Fruit fly (Drosophila melanogaster) whole organism, embryonic: ENCODE results near the gene Obp73a.

Source experiments
- Adf1 ChIP-seq: fragments of 200-800 bp; sonication (Bioruptor generic); IDR thresholded peaks from 2 replicates; pipeline ENCODE4 v1.3.6; 2022; ENCODE audit warnings: missing biosample characterization, missing genetic modification characterization
- Bdp1 ChIP-seq: fragments of 200-800 bp; sonication (Bioruptor generic); optimal IDR thresholded peaks from 3 replicates; lab custom pipeline; 2016; ENCODE audit warnings: missing biosample characterization, missing genetic modification characterization
- BtbVII ChIP-seq: fragments of 200-800 bp; sonication (Bioruptor generic); optimal IDR thresholded peaks from 3 replicates; lab custom pipeline; 2017; ENCODE audit warnings: missing biosample characterization, mild to moderate bottlenecking, missing genetic modification characterization
- C15 ChIP-seq: fragments of 200-800 bp; sonication (Bioruptor generic); IDR thresholded peaks from 3 replicates; pipeline ENCODE4 v1.3.6; 2022; ENCODE audit warnings: missing biosample characterization, missing genetic modification characterization
- CG15269 ChIP-seq: fragments of 200-800 bp; sonication (Bioruptor generic); optimal IDR thresholded peaks from 2 replicates; lab custom pipeline; 2018; ENCODE audit warnings: missing biosample characterization, mild to moderate bottlenecking, missing genetic modification characterization, moderate library complexity
- CG17361 ChIP-seq: fragments of 200-800 bp; sonication (Bioruptor generic); IDR thresholded peaks from 3 replicates; pipeline ENCODE4 v1.3.6; 2022; ENCODE audit warnings: missing biosample characterization, missing genetic modification characterization
- CG17802 ChIP-seq: fragments of 200-800 bp; sonication (Bioruptor generic); optimal IDR thresholded peaks from 2 replicates; lab custom pipeline; 2018; ENCODE audit warnings: missing biosample characterization, mild to moderate bottlenecking, missing genetic modification characterization, moderate library complexity
- CG17912 ChIP-seq: fragments of 200-800 bp; sonication (Bioruptor generic); optimal IDR thresholded peaks from 2 replicates; lab custom pipeline; 2018; ENCODE audit warnings: missing biosample characterization, mild to moderate bottlenecking, missing genetic modification characterization
- CG34376 ChIP-seq: fragments of 200-800 bp; sonication (Bioruptor generic); optimal IDR thresholded peaks from 2 replicates; lab custom pipeline; 2018; ENCODE audit warnings: missing biosample characterization, mild to moderate bottlenecking, missing genetic modification characterization
- CG3726 ChIP-seq: fragments of 200-800 bp; sonication (Bioruptor generic); IDR thresholded peaks from 3 replicates; pipeline ENCODE4, ENCODE4 v1.3.6; 2022; ENCODE audit warnings: missing biosample characterization, missing genetic modification characterization
- CG4617 ChIP-seq: fragments of 200-800 bp; sonication (Bioruptor generic); optimal IDR thresholded peaks from 3 replicates; lab custom pipeline; 2016; ENCODE audit warnings: missing biosample characterization, missing genetic modification characterization, borderline replicate concordance
- CG7786 ChIP-seq: fragments of 200-800 bp; sonication (Bioruptor generic); optimal IDR thresholded peaks from 2 replicates; lab custom pipeline; 2016; ENCODE audit warnings: missing biosample characterization, missing genetic modification characterization
- CG7839 ChIP-seq: fragments of 200-800 bp; sonication (Bioruptor generic); optimal IDR thresholded peaks from 3 replicates; lab custom pipeline; 2018; ENCODE audit warnings: missing biosample characterization, mild to moderate bottlenecking, missing genetic modification characterization, moderate library complexity
- CG9437 ChIP-seq: fragments of 200-800 bp; sonication (Bioruptor generic); optimal IDR thresholded peaks from 2 replicates; lab custom pipeline; 2018; ENCODE audit warnings: missing biosample characterization, mild to moderate bottlenecking, missing genetic modification characterization
- D ChIP-seq, 2 experiments: fragments of 200-800 bp in 1 of 2; fragments of >200 bp in 1 of 2; sonication (Bioruptor generic) in 1 of 2; optimal IDR thresholded peaks; 2 replicates in 1 of 2; 3 replicates in 1 of 2; lab custom pipeline; 2017; ENCODE audit warnings: mild to moderate bottlenecking in 1 of 2, missing biosample characterization in 1 of 2, missing genetic modification characterization in 1 of 2, missing genetic modification reagents in 1 of 2
- D19B ChIP-seq: fragments of 200-800 bp; sonication (Bioruptor generic); optimal IDR thresholded peaks from 2 replicates; lab custom pipeline; 2017; ENCODE audit warnings: missing biosample characterization, mild to moderate bottlenecking, missing genetic modification characterization
- E2f1 ChIP-seq: fragments of 200-800 bp; sonication (Bioruptor generic); IDR thresholded peaks from 2 replicates; pipeline ENCODE4 v1.3.6; 2022; ENCODE audit warnings: missing biosample characterization, missing genetic modification characterization
- E2f2 ChIP-seq: fragments of 200-800 bp; sonication (Bioruptor generic); IDR thresholded peaks from 2 replicates; pipeline ENCODE4 v1.3.6; 2022; ENCODE audit warnings: missing biosample characterization, missing genetic modification characterization
- ERR ChIP-seq: fragments of 200-800 bp; sonication (Bioruptor generic); optimal IDR thresholded peaks from 2 replicates; lab custom pipeline; 2016; ENCODE audit warnings: missing biosample characterization, missing genetic modification characterization
- Fer3 ChIP-seq: fragments of 200-800 bp; sonication (Bioruptor generic); optimal IDR thresholded peaks from 2 replicates; lab custom pipeline; 2018; ENCODE audit warnings: missing biosample characterization, mild to moderate bottlenecking, missing genetic modification characterization, moderate library complexity
- GATAe ChIP-seq: fragments of 200-800 bp; sonication (Bioruptor generic); conservative IDR thresholded peaks from 2 replicates; pipeline ENCODE4 v1.3.6; 2022; ENCODE audit warnings: missing biosample characterization, missing genetic modification characterization
- Gsc ChIP-seq: fragments of 200-800 bp; sonication (Bioruptor generic); IDR thresholded peaks from 2 replicates; pipeline ENCODE4 v1.3.6; 2022; ENCODE audit warnings: missing biosample characterization, missing genetic modification characterization
- Hr3 ChIP-seq: fragments of 200-800 bp; sonication (Bioruptor generic); optimal IDR thresholded peaks from 3 replicates; lab custom pipeline; 2016; ENCODE audit warnings: missing biosample characterization, missing genetic modification characterization
- Lim3 ChIP-seq: fragments of 200-800 bp; sonication (Bioruptor generic); IDR thresholded peaks from 2 replicates; pipeline ENCODE4 v1.3.6; 2022; ENCODE audit warnings: missing biosample characterization, missing genetic modification characterization
- Mes4 ChIP-seq: fragments of 200-800 bp; sonication (Bioruptor generic); optimal IDR thresholded peaks from 2 replicates; lab custom pipeline; 2016; ENCODE audit warnings: missing biosample characterization, missing genetic modification characterization
- Mrtf ChIP-seq: fragments of 200-800 bp; sonication (Bioruptor generic); IDR thresholded peaks from 3 replicates; pipeline ENCODE4 v1.3.6; 2022; ENCODE audit warnings: missing biosample characterization, missing genetic modification characterization
- NC2α ChIP-seq: fragments of 200-800 bp; sonication (Bioruptor generic); optimal IDR thresholded peaks from 2 replicates; lab custom pipeline; 2016; ENCODE audit warnings: missing biosample characterization, missing genetic modification characterization
- Oaz ChIP-seq: fragments of 200-800 bp; sonication (Bioruptor generic); IDR thresholded peaks from 2 replicates; pipeline ENCODE4 v1.3.6; 2022; ENCODE audit warnings: missing biosample characterization, missing genetic modification characterization
- Optix ChIP-seq: fragments of 200-800 bp; sonication (Bioruptor generic); IDR thresholded peaks from 3 replicates; pipeline ENCODE4 v1.3.6; 2022; ENCODE audit warnings: missing biosample characterization, missing genetic modification characterization
- Taf1 ChIP-seq: fragments of 200-800 bp; sonication (Bioruptor generic); IDR thresholded peaks from 2 replicates; pipeline ENCODE4 v1.3.6; 2022; ENCODE audit warnings: missing biosample characterization, missing genetic modification characterization
- Vsx1 ChIP-seq: fragments of 200-800 bp; sonication (Bioruptor generic); optimal IDR thresholded peaks from 2 replicates; lab custom pipeline; 2017; ENCODE audit warnings: missing biosample characterization, mild to moderate bottlenecking, missing genetic modification characterization, missing genetic modification reagents
- caup ChIP-seq: fragments of 200-800 bp; sonication (Bioruptor generic); optimal IDR thresholded peaks from 3 replicates; lab custom pipeline; 2017; ENCODE audit warnings: missing biosample characterization, mild to moderate bottlenecking, missing genetic modification characterization, moderate library complexity; ENCODE audit not compliant: severe bottlenecking
- danr ChIP-seq: fragments of 200-800 bp; sonication (Bioruptor generic); IDR thresholded peaks from 2 replicates; pipeline ENCODE4 v1.3.6; 2022; ENCODE audit warnings: missing biosample characterization, missing genetic modification characterization
- gcm ChIP-seq: fragments of 200-800 bp; sonication (Bioruptor generic); optimal IDR thresholded peaks from 2 replicates; lab custom pipeline; 2019; ENCODE audit warnings: missing biosample characterization, mild to moderate bottlenecking, missing genetic modification characterization, moderate library complexity
- grn ChIP-seq: fragments of 200-800 bp; sonication (Bioruptor generic); optimal IDR thresholded peaks from 3 replicates; lab custom pipeline; 2017; ENCODE audit warnings: missing biosample characterization, missing genetic modification characterization
- gro ChIP-seq: fragments of 200-800 bp; sonication (Bioruptor generic); optimal IDR thresholded peaks from 2 replicates; lab custom pipeline; 2016; ENCODE audit warnings: missing biosample characterization, missing genetic modification characterization
- lbe ChIP-seq: fragments of 200-800 bp; sonication (Bioruptor generic); optimal IDR thresholded peaks from 2 replicates; lab custom pipeline; 2016; ENCODE audit warnings: missing biosample characterization, mild to moderate bottlenecking, missing genetic modification characterization
- mirr ChIP-seq: fragments of 200-800 bp; sonication (Bioruptor generic); optimal IDR thresholded peaks from 3 replicates; lab custom pipeline; 2018; ENCODE audit warnings: missing biosample characterization, mild to moderate bottlenecking, missing genetic modification characterization
- phol ChIP-seq: fragments of 200-800 bp; sonication (Bioruptor generic); optimal IDR thresholded peaks from 3 replicates; lab custom pipeline; 2018; ENCODE audit warnings: missing biosample characterization, mild to moderate bottlenecking, missing genetic modification characterization, moderate library complexity
- sc ChIP-seq, 3 experiments: fragments of >200 bp in 2 of 3; fragments of 200-800 bp in 1 of 3; sonication (Bioruptor generic) in 1 of 3; optimal IDR thresholded peaks; 2 replicates in 2 of 3; 3 replicates in 1 of 3; lab custom pipeline; 2017; ENCODE audit warnings: mild to moderate bottlenecking in 1 of 3, missing biosample characterization in 1 of 3, missing genetic modification characterization in 1 of 3, missing genetic modification reagents in 1 of 3
- sens ChIP-seq: fragments of 200-800 bp; sonication (Bioruptor generic); peaks from one replicate; lab custom pipeline; 2016; ENCODE audit warnings: missing biosample characterization, missing genetic modification characterization
- ssp ChIP-seq: fragments of 200-800 bp; sonication (Bioruptor generic); IDR thresholded peaks from 2 replicates; pipeline ENCODE4 v1.3.6; 2022; ENCODE audit warnings: missing biosample characterization, missing genetic modification characterization
- stwl ChIP-seq: fragments of 200-800 bp; sonication (Bioruptor generic); optimal IDR thresholded peaks from 3 replicates; lab custom pipeline; 2018; ENCODE audit warnings: missing biosample characterization, mild to moderate bottlenecking, missing genetic modification characterization, moderate library complexity
- tna ChIP-seq: fragments of 200-800 bp; sonication (Bioruptor generic); IDR thresholded peaks from 2 replicates; pipeline ENCODE4 v1.3.6; 2022; ENCODE audit warnings: missing biosample characterization, missing genetic modification characterization; ENCODE audit not compliant: partially characterized antibody
- trem ChIP-seq: fragments of 200-800 bp; optimal IDR thresholded peaks from 3 replicates; lab custom pipeline; 2019; ENCODE audit warnings: missing biosample characterization, mild to moderate bottlenecking, missing genetic modification characterization, moderate library complexity
- ttk ChIP-seq: fragments of 200-800 bp; sonication (Bioruptor generic); IDR thresholded peaks from 2 replicates; pipeline ENCODE4 v2.1.2; 2022; ENCODE audit warnings: missing biosample characterization, missing genetic modification characterization
- vnd ChIP-seq: fragments of 200-800 bp; sonication (Bioruptor generic); IDR thresholded peaks from 3 replicates; pipeline ENCODE4 v1.3.6; 2022; ENCODE audit warnings: missing biosample characterization, missing genetic modification characterization; ENCODE audit not compliant: partially characterized antibody
- wdn ChIP-seq: fragments of 200-800 bp; sonication (Bioruptor generic); IDR thresholded peaks from 2 replicates; pipeline ENCODE4 v1.3.6; 2022; ENCODE audit warnings: missing biosample characterization, missing genetic modification characterization
- z ChIP-seq: fragments of 200-800 bp; sonication (Bioruptor generic); IDR thresholded peaks from 3 replicates; pipeline ENCODE4 v1.3.6; 2022; ENCODE audit warnings: missing biosample characterization, missing genetic modification characterization
- zf30C ChIP-seq: fragments of 200-800 bp; sonication (Bioruptor generic); optimal IDR thresholded peaks from 3 replicates; lab custom pipeline; 2018; ENCODE audit warnings: missing biosample characterization, mild to moderate bottlenecking, missing genetic modification characterization

Obp73a gene

dm6 chr3L:16984813-16985387 lies 40.7 kb downstream of the Obp73a start (continued):
- TF ChIP-seq CG17802 (tag; lab: Kevin White, UChicago) (no peak), wdn (GFP tag; lab: Robert Waterston, UW) (no peak), E2f1 (GFP tag; lab: Robert Waterston, UW) (no peak), mirr (GFP tag; lab: Kevin White, UChicago) (peak; percentile 83), Gsc (no peak), CG3726 (GFP tag; lab: Robert Waterston, UW) (0 out of 3 replicates have a peak, but pooled peaks have one; percentile 12), CG17361 (GFP tag; lab: Robert Waterston, UW) (no peak), CG9437 (no peak), stwl (tag; lab: Kevin White, UChicago) (no peak), Hr3 (no peak), CG34376 (GFP tag; lab: Kevin White, UChicago) (peak; percentile 18), BtbVII (no peak), NC2α (GFP tag; lab: Kevin White, UChicago) (no peak), ERR (GFP tag; lab: Kevin White, UChicago) (no peak), danr (GFP tag; lab: Robert Waterston, UW) (no peak), sc (optimal IDR thresholded peaks at IDR 0.05; lab: Kevin White, UChicago) (no peak), sc (GFP tag; optimal IDR thresholded peaks at IDR 0.05; lab: Kevin White, UChicago) (no peak), GATAe (GFP tag; lab: Robert Waterston, UW) (peak; percentile 77), caup (no peak), Bdp1 (GFP tag; lab: Kevin White, UChicago) (no peak), phol (tag; lab: Kevin White, UChicago) (no peak), Oaz (no peak), ttk (GFP tag; lab: Robert Waterston, UW) (no peak), Mes4 (no peak), Taf1 (no peak), Fer3 (tag; lab: Kevin White, UChicago) (no peak), lbe (GFP tag; lab: Kevin White, UChicago) (no peak), trem (no peak), vnd (GFP tag; lab: Robert Waterston, UW) (peak; percentile 53; the same call in 2 of the 3 replicates), Adf1 (GFP tag; lab: Robert Waterston, UW) (no peak), Mrtf (no peak), sens (GFP tag; lab: Kevin White, UChicago) (peak; percentile 73), C15 (no peak), CG7786 (GFP tag; lab: Kevin White, UChicago) (no peak), CG4617 (GFP tag; lab: Kevin White, UChicago) (no peak), CG17912 (GFP tag; lab: Kevin White, UChicago) (no peak), Lim3 (peak; percentile 29; the same call in 1 of the 2 replicates), z (GFP tag; lab: Robert Waterston, UW) (peak; percentile 70; the same call in 1 of the 3 replicates), Vsx1 (GFP tag; lab: Kevin White, UChicago) (no peak), grn (peak; percentile 95), gcm (GFP tag; lab: Kevin White, UChicago) (no peak), D19B (GFP tag; lab: Kevin White, UChicago) (peak; percentile 16), D (optimal IDR thresholded peaks at IDR 0.05; lab: Kevin White, UChicago) (no peak), D (GFP tag; optimal IDR thresholded peaks at IDR 0.05; lab: Kevin White, UChicago) (no peak), CG7839 (tag; lab: Kevin White, UChicago) (no peak), Optix (no peak), zf30C (GFP tag; lab: Kevin White, UChicago) (no peak), E2f2 (GFP tag; lab: Robert Waterston, UW) (no peak), ssp (no peak), gro (GFP tag; lab: Kevin White, UChicago) (peak; percentile 23), tna (GFP tag; lab: Robert Waterston, UW) (no peak), CG15269 (tag; lab: Kevin White, UChicago) (no peak)
